Fruit fly (Drosophila melanogaster) whole organism, wandering third instar larva: ENCODE data around the gene CG44174.

Experiments used
- Abd-B ChIP-seq: fragments of >200 bp; optimal IDR thresholded peaks from 2 replicates; lab custom pipeline; 2017; ENCODE audit warnings: missing biosample characterization, missing genetic modification characterization
- CG32264 ChIP-seq: fragments of 200-800 bp; sonication (Bioruptor generic); optimal IDR thresholded peaks from 2 replicates; lab custom pipeline; 2016; ENCODE audit warnings: missing biosample characterization, missing genetic modification characterization
- CG9705 ChIP-seq: fragments of 200-800 bp; sonication (Bioruptor generic); optimal IDR thresholded peaks from 2 replicates; lab custom pipeline; 2018; ENCODE audit warnings: missing biosample characterization, mild to moderate bottlenecking, missing genetic modification characterization
- Dfd ChIP-seq: fragments of >200 bp; optimal IDR thresholded peaks from 2 replicates; lab custom pipeline; 2017; ENCODE audit warnings: missing biosample characterization, missing genetic modification characterization
- Dif ChIP-seq: fragments of 200-275, 200-300 bp; sonication (Bioruptor generic); optimal IDR thresholded peaks from 2 replicates; lab custom pipeline; 2018; ENCODE audit warnings: missing biosample characterization, missing genetic modification characterization; ENCODE audit not compliant: partially characterized antibody
- Hr83 ChIP-seq: fragments of 200-300 bp; sonication (Bioruptor generic); optimal IDR thresholded peaks from 2 replicates; lab custom pipeline; 2016; ENCODE audit warnings: missing biosample characterization, mild to moderate bottlenecking, missing genetic modification characterization, moderate library complexity; ENCODE audit not compliant: poor library complexity, severe bottlenecking
- Jra ChIP-seq: sonication (Bioruptor generic); optimal IDR thresholded peaks from 2 replicates; lab custom pipeline; 2016; ENCODE audit warnings: missing biosample characterization, missing genetic modification characterization
- Mio ChIP-seq: sonication (Bioruptor generic); optimal IDR thresholded peaks from 2 replicates; lab custom pipeline; 2016; ENCODE audit warnings: missing biosample characterization, missing genetic modification characterization
- Myc ChIP-seq: fragments of >200 bp; optimal IDR thresholded peaks from 2 replicates; lab custom pipeline; 2017
- N ChIP-seq: fragments of >200 bp; optimal IDR thresholded peaks from 2 replicates; lab custom pipeline; 2018; ENCODE audit warnings: missing biosample characterization, missing external identifiers, missing genetic modification characterization
- Sp1 ChIP-seq: fragments of 200-800 bp; sonication (Bioruptor generic); optimal IDR thresholded peaks from 3 replicates; lab custom pipeline; 2019; ENCODE audit warnings: missing biosample characterization, mild to moderate bottlenecking, missing genetic modification characterization, moderate library complexity
- Vsx2 ChIP-seq: fragments of 200-300, 225-300 bp; sonication (Bioruptor generic); optimal IDR thresholded peaks from 2 replicates; lab custom pipeline; 2018; ENCODE audit warnings: missing biosample characterization, missing genetic modification characterization; ENCODE audit not compliant: partially characterized antibody
- br ChIP-seq: fragments of 200-800 bp; sonication (Bioruptor generic); optimal IDR thresholded peaks from 2 replicates; lab custom pipeline; 2016; ENCODE audit warnings: missing biosample characterization, missing genetic modification characterization
- brk ChIP-seq: fragments of 200-800 bp; sonication (Bioruptor generic); optimal IDR thresholded peaks from 2 replicates; lab custom pipeline; 2016; ENCODE audit warnings: missing biosample characterization, mild to moderate bottlenecking, missing genetic modification characterization
- dl ChIP-seq, 2 experiments: fragments of 175-275, 200-275 bp in 1 of 2; fragments of 200-275 bp in 1 of 2; sonication (Bioruptor generic); optimal IDR thresholded peaks; lab custom pipeline; 2018; ENCODE audit warnings: mild to moderate bottlenecking in 2 of 2, missing biosample characterization in 2 of 2, missing genetic modification characterization in 2 of 2, moderate library complexity in 2 of 2; ENCODE audit not compliant: partially characterized antibody in 2 of 2, insufficient read depth in 1 of 2
- dsf ChIP-seq: sonication (Bioruptor generic); optimal IDR thresholded peaks from 2 replicates; lab custom pipeline; 2016; ENCODE audit warnings: missing biosample characterization, missing genetic modification characterization, borderline replicate concordance
- ey ChIP-seq: fragments of 200-800 bp; sonication (Bioruptor generic); optimal IDR thresholded peaks from 2 replicates; lab custom pipeline; 2016; ENCODE audit warnings: missing biosample characterization, missing genetic modification characterization
- foxo ChIP-seq, 2 experiments: fragments of 200-800 bp; sonication (Bioruptor generic); optimal IDR thresholded peaks; 2 replicates in 1 of 2; 3 replicates in 1 of 2; lab custom pipeline; 2016 to 2017; ENCODE audit warnings: missing biosample characterization in 2 of 2, missing genetic modification characterization in 2 of 2
- fru ChIP-seq: fragments of 200-800 bp; sonication (Bioruptor generic); optimal IDR thresholded peaks from 3 replicates; lab custom pipeline; 2016; ENCODE audit warnings: missing biosample characterization, mild to moderate bottlenecking, missing genetic modification characterization
- h ChIP-seq: fragments of 200-800 bp; sonication (Bioruptor generic); optimal IDR thresholded peaks from 3 replicates; lab custom pipeline; 2016; ENCODE audit warnings: missing biosample characterization, mild to moderate bottlenecking, missing genetic modification characterization
- jim ChIP-seq: fragments of 175-275, 200-325 bp; sonication (Bioruptor generic); optimal IDR thresholded peaks from 2 replicates; lab custom pipeline; 2016; ENCODE audit warnings: missing biosample characterization, mild to moderate bottlenecking, missing genetic modification characterization
- lola ChIP-seq: fragments of >200 bp; optimal IDR thresholded peaks from 2 replicates; lab custom pipeline; 2017; ENCODE audit warnings: missing biosample characterization, missing genetic modification characterization
- psq ChIP-seq: fragments of 200-800 bp; sonication (Bioruptor generic); optimal IDR thresholded peaks from 3 replicates; lab custom pipeline; 2017; ENCODE audit warnings: missing biosample characterization, mild to moderate bottlenecking, missing genetic modification characterization, moderate library complexity
- sage ChIP-seq: fragments of 200-800 bp; sonication (Bioruptor generic); optimal IDR thresholded peaks from 2 replicates; lab custom pipeline; 2016; ENCODE audit warnings: missing biosample characterization, mild to moderate bottlenecking, missing genetic modification characterization
- sv ChIP-seq: fragments of 200-800 bp; sonication (Bioruptor generic); optimal IDR thresholded peaks from 3 replicates; lab custom pipeline; 2016; ENCODE audit warnings: missing biosample characterization, missing genetic modification characterization
- usp ChIP-seq: fragments of >200 bp; optimal IDR thresholded peaks from 2 replicates; lab custom pipeline; 2017; ENCODE audit warnings: missing biosample characterization, missing genetic modification characterization
- woc ChIP-seq: sonication (Bioruptor generic); optimal IDR thresholded peaks from 2 replicates; lab custom pipeline; 2016; ENCODE audit warnings: missing biosample characterization, mild to moderate bottlenecking, missing genetic modification characterization

CG44174 gene

DNA sequence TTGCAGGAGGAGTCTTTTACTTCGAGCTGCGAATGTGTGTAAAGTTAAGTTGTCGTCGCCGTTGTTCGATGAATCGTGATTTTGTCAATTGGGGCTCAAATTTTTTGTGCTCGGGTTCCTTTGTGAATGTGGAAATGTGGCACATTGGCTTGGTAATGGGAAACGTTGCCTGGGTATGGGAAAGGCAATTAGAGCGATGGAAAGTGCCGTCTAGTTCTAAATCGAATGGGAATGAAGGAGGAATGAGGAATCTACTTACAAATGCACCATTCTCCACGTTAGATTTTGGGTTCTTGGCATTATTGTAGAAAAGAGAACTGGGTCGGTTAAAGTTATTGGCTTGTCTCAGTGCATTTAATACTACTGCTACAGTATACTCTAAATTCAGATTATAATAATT is at the start of gene CG44174:
CG44174 (minus strand) TSS at position 101 of the 400 bp plus-strand sequence.
- TF ChIP-seq Jra (GFP tag; lab: Kevin White, UChicago) (no peak), Dfd (GFP tag; lab: Kevin White, UChicago) (no peak), h (GFP tag; lab: Kevin White, UChicago) (no peak), ey (GFP tag; lab: Kevin White, UChicago) (no peak), dl (GFP tag; optimal IDR thresholded peaks at IDR 0.05; lab: Kevin White, UChicago; ENCODE audit: insufficient read depth in 1 of 2, partially characterized antibody in 2 of 2) (no peak), Myc (lab: Kevin White, UChicago) (no peak), Abd-B (GFP tag; lab: Kevin White, UChicago) (no peak)

DNA sequence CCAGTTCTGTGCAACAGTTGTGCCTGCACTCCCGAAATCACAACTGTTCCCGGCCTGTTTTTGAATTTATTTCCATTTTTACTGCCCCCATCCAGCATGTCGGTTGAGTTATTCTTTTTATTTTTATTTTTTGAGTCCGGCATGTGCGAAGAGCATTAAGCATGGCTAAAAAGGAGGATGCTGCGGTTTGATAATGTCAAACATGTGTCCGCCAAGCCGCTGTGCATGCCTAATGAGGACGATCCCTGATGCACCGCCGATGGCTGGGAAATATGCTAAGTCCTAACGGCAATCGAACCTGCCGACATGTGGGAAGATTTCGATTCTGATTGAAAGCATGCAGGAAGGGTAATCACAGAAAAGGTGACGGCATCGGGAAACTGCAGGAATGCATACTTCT is 49.0 kb upstream of the CG44174 start:
- TF ChIP-seq usp (GFP tag; lab: Kevin White, UChicago) = no peak
- no peak for TF ChIP-seq dl (GFP tag; optimal IDR thresholded peaks at IDR 0.05; lab: Kevin White, UChicago; ENCODE audit: insufficient read depth in 1 of 2, partially characterized antibody in 2 of 2)
- TF ChIP-seq Myc (lab: Kevin White, UChicago) = no peak
- TF ChIP-seq br (GFP tag; lab: Kevin White, UChicago) = no peak
- TF ChIP-seq CG9705 (GFP tag; lab: Kevin White, UChicago) = no peak
- no peak for TF ChIP-seq sv
- no peak for TF ChIP-seq CG32264 (GFP tag; lab: Kevin White, UChicago)
- TF ChIP-seq dsf (GFP tag; lab: Kevin White, UChicago) = no peak
- TF ChIP-seq foxo (GFP tag; optimal IDR thresholded peaks at IDR 0.05; lab: Kevin White, UChicago) = no peak
- no peak for TF ChIP-seq jim
- TF ChIP-seq lola (GFP tag; lab: Kevin White, UChicago) = no peak

DNA sequence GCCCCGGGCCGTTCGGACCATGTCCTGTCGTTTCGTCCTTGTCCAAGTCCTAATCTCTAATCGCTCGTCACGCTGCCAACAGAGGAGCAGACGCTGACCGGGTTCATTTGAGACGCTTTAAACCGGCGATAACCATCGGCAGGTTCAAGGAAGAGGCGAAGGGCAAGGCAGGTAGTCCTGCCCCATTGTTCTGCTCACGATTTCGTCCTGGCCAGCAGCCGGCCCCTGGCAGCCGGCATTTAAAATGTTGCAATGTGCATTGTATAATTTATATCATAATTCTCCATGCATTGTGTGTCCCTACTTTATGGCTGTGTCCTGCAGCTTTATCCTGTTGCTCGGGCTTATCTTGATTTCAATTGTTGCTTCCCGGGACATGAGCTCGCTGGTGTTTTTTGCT is 47.7 kb upstream of the CG44174 start:
- TF ChIP-seq foxo (GFP tag; optimal IDR thresholded peaks at IDR 0.05; lab: Kevin White, UChicago) (no peak), Mio (no peak), Sp1 (GFP tag; lab: Kevin White, UChicago) (no peak), dsf (GFP tag; lab: Kevin White, UChicago) (no peak)

DNA sequence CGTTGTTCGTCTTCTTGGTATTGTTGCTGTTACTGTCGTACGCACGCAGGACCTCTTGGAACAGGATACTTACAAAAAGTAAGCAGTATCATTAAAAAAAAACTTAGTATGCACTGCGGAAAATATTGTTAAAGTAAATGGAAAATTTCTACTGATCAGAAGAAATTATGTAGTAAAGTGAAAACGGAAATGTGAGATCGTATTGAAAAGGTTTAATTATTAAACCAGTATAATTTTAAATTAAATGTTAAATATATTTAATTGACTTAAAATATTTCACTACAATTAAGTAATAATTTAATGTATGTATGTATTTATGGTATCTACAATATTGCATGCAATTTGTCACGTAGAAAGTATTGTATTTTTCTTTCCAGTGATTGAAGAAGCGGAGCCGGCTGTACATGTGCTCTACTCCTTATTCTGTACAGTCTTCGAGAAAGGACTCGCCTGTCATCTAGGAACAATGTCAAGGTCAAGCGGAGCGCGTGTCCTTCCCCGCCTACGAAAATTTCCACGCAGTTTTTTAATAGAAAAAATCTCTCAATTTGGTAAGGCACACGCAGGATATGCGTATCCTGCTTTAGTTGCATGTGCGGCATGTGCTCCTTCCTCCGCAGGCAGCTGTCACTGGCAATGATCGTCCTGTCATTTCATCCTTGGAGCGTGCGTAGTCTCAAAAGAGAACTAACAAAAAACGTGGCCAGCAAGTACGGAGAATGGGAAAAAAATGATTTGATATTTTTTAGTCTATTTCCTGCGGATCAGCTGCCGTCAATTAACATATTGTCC is 46.2 kb upstream of the CG44174 start:
- no peak for TF ChIP-seq h (GFP tag; lab: Kevin White, UChicago)

DNA sequence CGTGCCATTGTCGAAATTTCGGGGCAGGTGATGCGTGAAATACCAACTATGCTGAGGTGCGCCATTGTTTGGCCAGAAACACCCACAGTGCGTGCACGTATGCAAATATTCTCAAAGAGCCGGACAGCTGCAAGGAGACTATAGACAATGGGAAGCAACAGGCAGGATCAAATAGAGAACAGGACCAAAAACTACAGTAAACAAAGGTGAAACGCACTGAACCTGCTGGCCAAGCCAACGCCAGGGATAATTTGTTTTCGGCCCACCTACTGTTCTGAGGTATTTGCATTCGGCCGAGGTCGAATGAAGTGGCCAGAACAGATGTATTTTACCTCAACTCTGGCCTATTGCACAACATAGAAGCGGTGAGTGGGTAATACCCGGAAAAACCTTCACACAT is 44.3 kb upstream of the CG44174 start:
- TF ChIP-seq usp (GFP tag; lab: Kevin White, UChicago) (no peak), fru (GFP tag; lab: Kevin White, UChicago) (no peak), Sp1 (GFP tag; lab: Kevin White, UChicago) (no peak), Dif (GFP tag; lab: Kevin White, UChicago) (no peak), sv (no peak), N (GFP tag; lab: Kevin White, UChicago) (no peak), dl (GFP tag; optimal IDR thresholded peaks at IDR 0.05; lab: Kevin White, UChicago; ENCODE audit: insufficient read depth in 1 of 2, partially characterized antibody in 2 of 2) (no peak), brk (GFP tag; lab: Kevin White, UChicago) (no peak), Dfd (GFP tag; lab: Kevin White, UChicago) (no peak), psq (GFP tag; lab: Kevin White, UChicago) (no peak), Vsx2 (GFP tag; lab: Kevin White, UChicago) (no peak), woc (GFP tag; lab: Kevin White, UChicago) (no peak), CG9705 (GFP tag; lab: Kevin White, UChicago) (no peak), sage (no peak), Hr83 (GFP tag; lab: Kevin White, UChicago) (no peak), dsf (GFP tag; lab: Kevin White, UChicago) (no peak), h (GFP tag; lab: Kevin White, UChicago) (no peak), Abd-B (GFP tag; lab: Kevin White, UChicago) (no peak)
